Worm (Caenorhabditis elegans) whole organism, L1 larva: ENCODE data around the gene ZC374.2.
A peak's percentile ranks its signal among the peaks of the same experiment; 100 is the strongest.

Experiments
- C04F5.9 ChIP-seq: sonication (generic microtip); optimal IDR thresholded peaks from 2 replicates; lab custom pipeline; 2016; ENCODE audit warnings: missing genetic modification characterization, missing compliant biosample characterization
- F16B12.6 ChIP-seq: fragments of 150-350 bp; optimal IDR thresholded peaks from 2 replicates; lab custom pipeline; 2014; ENCODE audit warnings: missing biosample characterization, missing genetic modification characterization
- Y116A8C.19 ChIP-seq: sonication (generic microtip); optimal IDR thresholded peaks from 2 replicates; lab custom pipeline; 2016; ENCODE audit warnings: missing compliant biosample characterization, missing genetic modification characterization, borderline replicate concordance
- blmp-1 ChIP-seq: fragments of 150-350 bp; optimal IDR thresholded peaks from 2 replicates; lab custom pipeline; 2014; ENCODE audit warnings: missing biosample characterization, missing genetic modification characterization
- ceh-63 ChIP-seq: fragments of 200-800 bp; sonication (Bioruptor generic); optimal IDR thresholded peaks from 2 replicates; lab custom pipeline; 2018; ENCODE audit warnings: mild to moderate bottlenecking, missing genetic modification characterization, missing compliant biosample characterization
- ceh-8 ChIP-seq: fragments of 200-800 bp; sonication (Bioruptor generic); optimal IDR thresholded peaks from 2 replicates; lab custom pipeline; 2018; ENCODE audit warnings: mild to moderate bottlenecking, missing genetic modification characterization, moderate library complexity, missing compliant biosample characterization
- ceh-82 ChIP-seq, 3 experiments: fragments of 150-350 bp in 1 of 3; sonication (generic microtip) in 2 of 3; optimal IDR thresholded peaks; 2 replicates each; lab custom pipeline; 2014 to 2017; ENCODE audit warnings: missing biosample characterization in 3 of 3, missing genetic modification characterization in 3 of 3
- dpl-1 ChIP-seq, 3 experiments: fragments of 150-350 bp in 2 of 3; sonication (generic microtip) in 1 of 3; optimal IDR thresholded peaks; 2 replicates each; lab custom pipeline; 2014 to 2017; ENCODE audit warnings: missing biosample characterization in 3 of 3, missing genetic modification characterization in 3 of 3, missing genetic modification reagents in 3 of 3
- dsc-1 ChIP-seq: sonication (generic microtip); optimal IDR thresholded peaks from 2 replicates; lab custom pipeline; 2016; ENCODE audit warnings: mild to moderate bottlenecking, missing genetic modification characterization, missing compliant biosample characterization
- efl-1 ChIP-seq, 4 experiments: fragments of 150-350 bp; optimal IDR thresholded peaks in 3 of 4; peaks in 1 of 4; 1 replicate in 1 of 4; 2 replicates in 3 of 4; lab custom pipeline; 2014; ENCODE audit warnings: missing biosample characterization in 2 of 4, missing genetic modification characterization in 2 of 4, missing genetic modification reagents in 2 of 4
- efl-3 ChIP-seq: fragments of 200-800 bp; sonication (Bioruptor generic); optimal IDR thresholded peaks from 2 replicates; lab custom pipeline; 2018; ENCODE audit warnings: mild to moderate bottlenecking, missing genetic modification characterization, missing compliant biosample characterization
- fkh-4 ChIP-seq: sonication (generic microtip); optimal IDR thresholded peaks from 2 replicates; lab custom pipeline; 2016; ENCODE audit warnings: missing compliant biosample characterization, missing genetic modification characterization, borderline replicate concordance
- fkh-8 ChIP-seq: sonication (generic microtip); optimal IDR thresholded peaks from 2 replicates; lab custom pipeline; 2016; ENCODE audit warnings: mild to moderate bottlenecking, missing genetic modification characterization, missing compliant biosample characterization
- hlh-17 ChIP-seq: fragments of 200-800 bp; sonication (Bioruptor generic); optimal IDR thresholded peaks from 2 replicates; lab custom pipeline; 2018; ENCODE audit warnings: missing genetic modification characterization, mild to moderate bottlenecking, missing compliant biosample characterization, moderate library complexity, borderline replicate concordance
- hlh-4 ChIP-seq: sonication (generic microtip); optimal IDR thresholded peaks from 2 replicates; lab custom pipeline; 2016; ENCODE audit warnings: mild to moderate bottlenecking, missing genetic modification characterization, missing compliant biosample characterization
- irx-1 ChIP-seq: sonication (generic microtip); optimal IDR thresholded peaks from 2 replicates; lab custom pipeline; 2016; ENCODE audit warnings: missing genetic modification characterization, missing compliant biosample characterization
- lin-14 ChIP-seq: fragments of 200-800 bp; sonication (Bioruptor generic); optimal IDR thresholded peaks from 2 replicates; lab custom pipeline; 2018; ENCODE audit warnings: mild to moderate bottlenecking, missing genetic modification characterization, moderate library complexity, missing compliant biosample characterization
- lin-35 ChIP-seq, 2 experiments: fragments of 150-350 bp; optimal IDR thresholded peaks; 2 replicates each; lab custom pipeline; 2014; ENCODE audit warnings: missing biosample characterization in 2 of 2, missing genetic modification characterization in 2 of 2, missing genetic modification reagents in 2 of 2
- mab-9 ChIP-seq: fragments of 200-800 bp; sonication (Bioruptor generic); IDR thresholded peaks from 2 replicates; pipeline ENCODE4 v1.3.6; 2022; ENCODE audit warnings: missing genetic modification reagents, missing genetic modification characterization, missing compliant biosample characterization
- mef-2 ChIP-seq: fragments of 150-350 bp; optimal IDR thresholded peaks from 2 replicates; lab custom pipeline; 2014; ENCODE audit warnings: missing biosample characterization, missing genetic modification characterization
- mep-1 ChIP-seq: fragments of 150-350 bp; optimal IDR thresholded peaks from 2 replicates; lab custom pipeline; 2014; ENCODE audit warnings: missing biosample characterization, missing genetic modification characterization
- nhr-11 ChIP-seq: fragments of 150-350 bp; optimal IDR thresholded peaks from 2 replicates; lab custom pipeline; 2014; ENCODE audit warnings: missing biosample characterization, missing genetic modification characterization
- nhr-19 ChIP-seq: fragments of 200-800 bp; sonication (Bioruptor generic); conservative IDR thresholded peaks from 2 replicates; pipeline ENCODE4 v1.3.6; 2022; ENCODE audit warnings: missing genetic modification characterization, missing compliant biosample characterization
- nhr-20 ChIP-seq: sonication (generic microtip); optimal IDR thresholded peaks from 2 replicates; lab custom pipeline; 2016; ENCODE audit warnings: mild to moderate bottlenecking, missing genetic modification characterization, missing compliant biosample characterization
- nhr-237 ChIP-seq: fragments of 150-350 bp; optimal IDR thresholded peaks from 2 replicates; lab custom pipeline; 2014; ENCODE audit warnings: missing biosample characterization, missing genetic modification characterization
- nhr-28 ChIP-seq: fragments of 150-350 bp; optimal IDR thresholded peaks from 2 replicates; lab custom pipeline; 2014; ENCODE audit warnings: missing biosample characterization, missing genetic modification characterization
- nhr-71 ChIP-seq: sonication (generic microtip); optimal IDR thresholded peaks from 2 replicates; lab custom pipeline; 2016; ENCODE audit warnings: mild to moderate bottlenecking, missing genetic modification characterization, moderate library complexity, missing compliant biosample characterization
- nhr-77 ChIP-seq: fragments of 150-350 bp; optimal IDR thresholded peaks from 2 replicates; lab custom pipeline; 2014; ENCODE audit warnings: missing biosample characterization, missing genetic modification characterization
- nhr-84 ChIP-seq: sonication (generic microtip); optimal IDR thresholded peaks from 2 replicates; lab custom pipeline; 2017; ENCODE audit warnings: missing biosample characterization, missing genetic modification characterization
- pax-3 ChIP-seq: fragments of 200-800 bp; sonication (Bioruptor generic); optimal IDR thresholded peaks from 2 replicates; lab custom pipeline; 2018; ENCODE audit warnings: mild to moderate bottlenecking, missing genetic modification characterization, moderate library complexity, missing compliant biosample characterization
- pqm-1 ChIP-seq: sonication (generic microtip); optimal IDR thresholded peaks from 3 replicates; lab custom pipeline; 2017; ENCODE audit warnings: missing biosample characterization, missing genetic modification characterization
- skn-1 ChIP-seq: fragments of 150-350 bp; optimal IDR thresholded peaks from 2 replicates; lab custom pipeline; 2014; ENCODE audit warnings: missing biosample characterization, missing genetic modification characterization
- snu-23 ChIP-seq: sonication (generic microtip); optimal IDR thresholded peaks from 2 replicates; lab custom pipeline; 2016; ENCODE audit warnings: missing genetic modification characterization, missing compliant biosample characterization
- sptf-1 ChIP-seq: fragments of 150-350 bp; optimal IDR thresholded peaks from 2 replicates; lab custom pipeline; 2014; ENCODE audit warnings: missing biosample characterization, missing genetic modification characterization
- sup-37 ChIP-seq: fragments of 200-800 bp; sonication (Bioruptor generic); optimal IDR thresholded peaks from 2 replicates; lab custom pipeline; 2018; ENCODE audit warnings: mild to moderate bottlenecking, missing genetic modification characterization, missing compliant biosample characterization
- tbx-2 ChIP-seq: sonication (generic microtip); optimal IDR thresholded peaks from 2 replicates; lab custom pipeline; 2016; ENCODE audit warnings: missing genetic modification characterization, missing compliant biosample characterization
- tlp-1 ChIP-seq: fragments of 150-350 bp; optimal IDR thresholded peaks from 2 replicates; lab custom pipeline; 2014; ENCODE audit warnings: missing biosample characterization, missing genetic modification characterization
- unc-86 ChIP-seq: sonication (generic microtip); optimal IDR thresholded peaks from 2 replicates; lab custom pipeline; 2016; ENCODE audit warnings: missing genetic modification characterization, missing compliant biosample characterization
- xbp-1 ChIP-seq: sonication (generic microtip); optimal IDR thresholded peaks from 2 replicates; lab custom pipeline; 2016; ENCODE audit warnings: missing genetic modification characterization, missing compliant biosample characterization
- zag-1 ChIP-seq: fragments of 150-350 bp; optimal IDR thresholded peaks from 2 replicates; lab custom pipeline; 2014; ENCODE audit warnings: missing biosample characterization, missing genetic modification characterization
- ztf-11 ChIP-seq, 2 experiments: sonication (generic microtip); optimal IDR thresholded peaks; 2 replicates each; lab custom pipeline; 2016 to 2017; ENCODE audit warnings: missing genetic modification characterization in 2 of 2, missing biosample characterization in 1 of 2, missing compliant biosample characterization in 1 of 2

ZC374.2 gene

DNA sequence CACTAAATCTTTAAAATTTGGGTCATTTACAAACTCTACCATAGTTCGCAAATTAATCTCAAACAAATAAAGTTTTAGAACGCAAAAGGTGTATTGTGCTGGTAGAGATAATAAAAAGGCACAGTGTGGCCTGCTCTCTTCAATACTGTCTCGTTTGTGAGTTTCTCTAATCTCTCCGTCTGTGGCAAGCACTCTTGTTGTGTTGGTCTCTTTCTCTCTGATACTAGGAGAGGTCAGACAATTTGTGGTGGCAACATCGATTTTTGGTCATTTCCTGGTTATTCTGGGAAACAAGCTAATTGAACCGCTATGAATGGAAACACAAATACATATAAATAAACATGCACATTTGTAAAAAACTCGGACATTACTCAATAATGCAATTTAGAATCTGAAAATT lies 27.0 kb upstream of the ZC374.2 start, which contains the start of gene ZC373.5 (continued):
- TF ChIP-seq mep-1 (tag; lab: Kevin White, UChicago) (peak; percentile 27), ztf-11 (tag; optimal IDR thresholded peaks at IDR 0.05; lab: Kevin White, UChicago) (no peak), mef-2 (tag; lab: Kevin White, UChicago) (no peak), hlh-4 (tag; lab: Kevin White, UChicago) (no peak), sptf-1 (tag; lab: Kevin White, UChicago) (no peak), nhr-77 (tag; lab: Kevin White, UChicago) (no peak), fkh-4 (tag; lab: Kevin White, UChicago) (no peak), ceh-82 (tag; optimal IDR thresholded peaks at IDR 0.05; lab: Kevin White, UChicago) (no peak), nhr-28 (tag; lab: Kevin White, UChicago) (no peak), hlh-17 (no peak), nhr-71 (tag; lab: Kevin White, UChicago) (peak; percentile 24), C04F5.9 (tag; lab: Kevin White, UChicago) (no peak), ceh-8 (GFP tag; lab: Kevin White, UChicago) (no peak), F16B12.6 (tag; lab: Kevin White, UChicago) (no peak), ceh-63 (no peak), sup-37 (GFP tag; lab: Kevin White, UChicago) (no peak), pqm-1 (tag; lab: Kevin White, UChicago) (no peak), skn-1 (tag; lab: Kevin White, UChicago) (no peak), irx-1 (tag; lab: Kevin White, UChicago) (no peak), tlp-1 (tag; lab: Kevin White, UChicago) (no peak), Y116A8C.19 (tag; lab: Kevin White, UChicago) (no peak), nhr-19 (GFP tag; lab: Robert Waterston, UW) (no peak), fkh-8 (tag; lab: Kevin White, UChicago) (no peak), nhr-11 (tag; lab: Kevin White, UChicago) (no peak), efl-1 (optimal IDR thresholded peaks at IDR 0.05; lab: Kevin White, UChicago) (no peak), efl-1 (GFP tag; optimal IDR thresholded peaks at IDR 0.05 in 1 of 2; lab: Kevin White, UChicago) (peak in 1 of 2 experiments; percentile 55), dpl-1 (GFP tag; optimal IDR thresholded peaks at IDR 0.05; lab: Kevin White, UChicago) (no peak), pax-3 (tag; lab: Kevin White, UChicago) (no peak), lin-35 (GFP tag; optimal IDR thresholded peaks at IDR 0.05; lab: Kevin White, UChicago) (peak in 1 of 2 experiments; percentile 22), zag-1 (no peak), tbx-2 (peak; percentile 7)

ce11 chrX:10069692-10070091 lies 22.5 kb upstream of the ZC374.2 start, which contains the start of gene mlck-1:
mlck-1 (minus strand) TSS chrX:10069792.
- no peak for TF ChIP-seq snu-23 (GFP tag; lab: Kevin White, UChicago)
- TF ChIP-seq lin-14 (GFP tag; lab: Kevin White, UChicago) = no peak
- no peak for TF ChIP-seq tbx-2
- TF ChIP-seq efl-3 (GFP tag; lab: Kevin White, UChicago) = no peak
- no peak for TF ChIP-seq nhr-77 (tag; lab: Kevin White, UChicago)
- no peak for TF ChIP-seq mab-9 (GFP tag; lab: Robert Waterston, UW)
- TF ChIP-seq xbp-1 (tag; lab: Kevin White, UChicago) = no peak
- TF ChIP-seq nhr-237 = no peak
- no peak for TF ChIP-seq nhr-84 (tag; lab: Kevin White, UChicago)
- no peak for TF ChIP-seq nhr-20 (tag; lab: Kevin White, UChicago)
- TF ChIP-seq dsc-1 (tag; lab: Kevin White, UChicago) = no peak
- TF ChIP-seq unc-86 (tag; lab: Kevin White, UChicago) = no peak
- TF ChIP-seq C04F5.9 (tag; lab: Kevin White, UChicago) = no peak
- TF ChIP-seq blmp-1 (tag; lab: Kevin White, UChicago) = no peak
- no peak for TF ChIP-seq nhr-11 (tag; lab: Kevin White, UChicago)
- TF ChIP-seq, all 84 proteins: peak for 0
